Fruit fly (Drosophila melanogaster) whole organism, embryonic: ENCODE measurements around the gene LysRS.

Experiments
- Adf1 ChIP-seq: fragments of 200-800 bp; sonication (Bioruptor generic); IDR thresholded peaks from 2 replicates; pipeline ENCODE4 v1.3.6; 2022; ENCODE audit warnings: missing biosample characterization, missing genetic modification characterization
- Bteb2 ChIP-seq: fragments of 200-800 bp; sonication (Bioruptor generic); optimal IDR thresholded peaks from 2 replicates; lab custom pipeline; 2016; ENCODE audit warnings: missing biosample characterization, missing genetic modification characterization
- CG11504 ChIP-seq: fragments of 200-800 bp; sonication (Bioruptor generic); optimal IDR thresholded peaks from 3 replicates; lab custom pipeline; 2019; ENCODE audit warnings: missing biosample characterization, mild to moderate bottlenecking, missing genetic modification characterization, moderate library complexity
- CG13287 ChIP-seq: fragments of 200-800 bp; sonication (Bioruptor generic); IDR thresholded peaks from 2 replicates; pipeline ENCODE4 v1.3.6; 2022; ENCODE audit warnings: missing biosample characterization, missing genetic modification characterization; ENCODE audit not compliant: partially characterized antibody
- CG14441 ChIP-seq: fragments of 200-800 bp; sonication (Bioruptor generic); IDR thresholded peaks from 2 replicates; pipeline ENCODE4 v1.3.6; 2022; ENCODE audit warnings: missing biosample characterization, missing genetic modification characterization
- CG15011 ChIP-seq: fragments of 200-800 bp; sonication (Bioruptor generic); optimal IDR thresholded peaks from 3 replicates; lab custom pipeline; 2018; ENCODE audit warnings: missing biosample characterization, mild to moderate bottlenecking, missing genetic modification characterization
- CG1602 ChIP-seq: fragments of 200-800 bp; sonication (Bioruptor generic); optimal IDR thresholded peaks from 3 replicates; lab custom pipeline; 2016; ENCODE audit warnings: missing biosample characterization, missing genetic modification characterization
- CG2116 ChIP-seq: fragments of 200-800 bp; sonication (Bioruptor generic); optimal IDR thresholded peaks from 3 replicates; lab custom pipeline; 2018; ENCODE audit warnings: missing biosample characterization, mild to moderate bottlenecking, missing genetic modification characterization
- CG3281 ChIP-seq: fragments of 200-800 bp; sonication (Bioruptor generic); optimal IDR thresholded peaks from 3 replicates; lab custom pipeline; 2017; ENCODE audit warnings: missing biosample characterization, mild to moderate bottlenecking, missing genetic modification characterization
- CG34422 ChIP-seq: fragments of 200-800 bp; sonication (Bioruptor generic); IDR thresholded peaks from 3 replicates; pipeline ENCODE4 v1.3.6; 2022; ENCODE audit warnings: missing biosample characterization, missing genetic modification characterization
- CG9817 ChIP-seq: fragments of 200-800 bp; sonication (Bioruptor generic); optimal IDR thresholded peaks from 2 replicates; lab custom pipeline; 2018; ENCODE audit warnings: missing biosample characterization, mild to moderate bottlenecking, missing genetic modification characterization, moderate library complexity
- CTCF ChIP-seq: fragments of 200-800 bp; sonication (Bioruptor generic); optimal IDR thresholded peaks from 2 replicates; lab custom pipeline; 2017; ENCODE audit warnings: missing biosample characterization, mild to moderate bottlenecking, missing genetic modification characterization, moderate library complexity
- Camta ChIP-seq: fragments of 200-800 bp; sonication (Bioruptor generic); optimal IDR thresholded peaks from 2 replicates; lab custom pipeline; 2016; ENCODE audit warnings: missing biosample characterization, missing genetic modification characterization
- Drgx ChIP-seq: fragments of 200-800 bp; sonication (Bioruptor generic); IDR thresholded peaks from 2 replicates; pipeline ENCODE4 v1.3.6; 2022; ENCODE audit warnings: missing biosample characterization, missing genetic modification characterization
- ERR ChIP-seq: fragments of 200-800 bp; sonication (Bioruptor generic); optimal IDR thresholded peaks from 2 replicates; lab custom pipeline; 2016; ENCODE audit warnings: missing biosample characterization, missing genetic modification characterization
- Eip74EF ChIP-seq, 2 experiments: fragments of 200-800 bp in 1 of 2; fragments of >200 bp in 1 of 2; sonication (Bioruptor generic) in 1 of 2; optimal IDR thresholded peaks; 2 replicates each; lab custom pipeline; 2017 to 2019; ENCODE audit warnings: missing biosample characterization in 2 of 2, missing genetic modification characterization in 2 of 2, mild to moderate bottlenecking in 1 of 2, moderate library complexity in 1 of 2
- HHEX ChIP-seq: fragments of 200-800 bp; sonication (Bioruptor generic); optimal IDR thresholded peaks from 3 replicates; lab custom pipeline; 2017; ENCODE audit warnings: missing biosample characterization, mild to moderate bottlenecking, missing genetic modification characterization, missing genetic modification reagents
- HLHmδ ChIP-seq: fragments of 200-800 bp; sonication (Bioruptor generic); optimal IDR thresholded peaks from 2 replicates; lab custom pipeline; 2018; ENCODE audit warnings: missing biosample characterization, mild to moderate bottlenecking, missing genetic modification characterization, moderate library complexity
- Lpt ChIP-seq: fragments of >200 bp; optimal IDR thresholded peaks from 2 replicates; lab custom pipeline; 2018; ENCODE audit warnings: missing biosample characterization, missing genetic modification characterization
- NfI ChIP-seq: fragments of 200-800 bp; sonication (Bioruptor generic); optimal IDR thresholded peaks from 3 replicates; lab custom pipeline; 2018; ENCODE audit warnings: missing biosample characterization, mild to moderate bottlenecking, missing genetic modification characterization, moderate library complexity
- Opbp ChIP-seq: fragments of 200-800 bp; sonication (Bioruptor generic); IDR thresholded peaks from 3 replicates; pipeline ENCODE4 v1.3.6; 2022; ENCODE audit warnings: missing biosample characterization, missing genetic modification characterization; ENCODE audit not compliant: partially characterized antibody
- Optix ChIP-seq: fragments of 200-800 bp; sonication (Bioruptor generic); IDR thresholded peaks from 3 replicates; pipeline ENCODE4 v1.3.6; 2022; ENCODE audit warnings: missing biosample characterization, missing genetic modification characterization
- Poxn ChIP-seq: fragments of 200-800 bp; sonication (Bioruptor generic); IDR thresholded peaks from 2 replicates; pipeline ENCODE4 v1.3.6; 2022; ENCODE audit warnings: missing biosample characterization, missing genetic modification characterization
- Six4 ChIP-seq: fragments of 200-800 bp; sonication (Bioruptor generic); optimal IDR thresholded peaks from 2 replicates; lab custom pipeline; 2016; ENCODE audit warnings: missing biosample characterization, missing genetic modification characterization
- Taf1 ChIP-seq: fragments of 200-800 bp; sonication (Bioruptor generic); IDR thresholded peaks from 2 replicates; pipeline ENCODE4 v1.3.6; 2022; ENCODE audit warnings: missing biosample characterization, missing genetic modification characterization
- Trl ChIP-seq, 3 experiments: fragments of >200 bp in 2 of 3; fragments of 200-800 bp in 1 of 3; sonication (Bioruptor generic) in 1 of 3; optimal IDR thresholded peaks; 2 replicates in 1 of 3; 3 replicates in 2 of 3; lab custom pipeline; 2016 to 2017; ENCODE audit warnings: missing biosample characterization in 1 of 3, missing genetic modification characterization in 1 of 3
- ab ChIP-seq: fragments of 200-800 bp; sonication (Bioruptor generic); optimal IDR thresholded peaks from 2 replicates; lab custom pipeline; 2016; ENCODE audit warnings: missing biosample characterization, missing genetic modification characterization
- abd-A ChIP-seq: fragments of 200-800 bp; sonication (Bioruptor generic); optimal IDR thresholded peaks from 3 replicates; lab custom pipeline; 2019; ENCODE audit warnings: missing biosample characterization, mild to moderate bottlenecking, missing genetic modification characterization, moderate library complexity
- br ChIP-seq: fragments of >200 bp; optimal IDR thresholded peaks from 2 replicates; lab custom pipeline; 2017
- cg ChIP-seq: fragments of 200-800 bp; sonication (Bioruptor generic); optimal IDR thresholded peaks from 3 replicates; lab custom pipeline; 2019; ENCODE audit warnings: missing biosample characterization, mild to moderate bottlenecking, missing genetic modification characterization, moderate library complexity
- crc ChIP-seq: fragments of 200-800 bp; sonication (Bioruptor generic); optimal IDR thresholded peaks from 2 replicates; lab custom pipeline; 2016; ENCODE audit warnings: missing biosample characterization, missing genetic modification characterization
- croc ChIP-seq: fragments of 200-800 bp; sonication (Bioruptor generic); conservative IDR thresholded peaks from 3 replicates; pipeline ENCODE4 v1.3.6; 2022; ENCODE audit warnings: missing biosample characterization, missing genetic modification characterization
- crol ChIP-seq: fragments of 200-800 bp; sonication (Bioruptor generic); IDR thresholded peaks from 2 replicates; pipeline ENCODE4 v1.3.6; 2022; ENCODE audit warnings: missing biosample characterization, missing genetic modification characterization
- dysf ChIP-seq: fragments of 200-800 bp; sonication (Bioruptor generic); IDR thresholded peaks from 3 replicates; pipeline ENCODE4 v1.3.6; 2022; ENCODE audit warnings: missing biosample characterization, missing genetic modification characterization
- en ChIP-seq: fragments of 200-800 bp; sonication (Bioruptor generic); optimal IDR thresholded peaks from 2 replicates; lab custom pipeline; 2016; ENCODE audit warnings: missing biosample characterization, missing genetic modification characterization
- esg ChIP-seq: fragments of 200-800 bp; sonication (Bioruptor generic); conservative IDR thresholded peaks from 2 replicates; pipeline ENCODE4 v1.3.6; 2022; ENCODE audit warnings: missing biosample characterization, missing genetic modification characterization
- gro ChIP-seq: fragments of 200-800 bp; sonication (Bioruptor generic); optimal IDR thresholded peaks from 2 replicates; lab custom pipeline; 2016; ENCODE audit warnings: missing biosample characterization, missing genetic modification characterization
- gsb ChIP-seq: fragments of 200-800 bp; sonication (Bioruptor generic); IDR thresholded peaks from 2 replicates; pipeline ENCODE4 v1.3.6; 2022; ENCODE audit warnings: missing biosample characterization, missing genetic modification characterization
- hkb ChIP-seq, 2 experiments: fragments of 200-800 bp in 1 of 2; fragments of >200 bp in 1 of 2; sonication (Bioruptor generic) in 1 of 2; IDR thresholded peaks in 1 of 2; optimal IDR thresholded peaks in 1 of 2; 2 replicates each; pipeline versions ENCODE4 v1.3.6 to Lab custom; 2017 to 2022; ENCODE audit warnings: missing biosample characterization in 1 of 2, missing genetic modification characterization in 1 of 2
- inv ChIP-seq: fragments of 200-800 bp; sonication (Bioruptor generic); IDR thresholded peaks from 2 replicates; pipeline ENCODE4 v1.3.6; 2022; ENCODE audit warnings: missing biosample characterization, missing genetic modification characterization; ENCODE audit not compliant: partially characterized antibody
- lab ChIP-seq: fragments of 200-800 bp; sonication (Bioruptor generic); optimal IDR thresholded peaks from 3 replicates; lab custom pipeline; 2017; ENCODE audit warnings: missing biosample characterization, missing genetic modification characterization, mild to moderate bottlenecking, moderate library complexity, missing genetic modification reagents
- mirr ChIP-seq: fragments of 200-800 bp; sonication (Bioruptor generic); optimal IDR thresholded peaks from 3 replicates; lab custom pipeline; 2018; ENCODE audit warnings: missing biosample characterization, mild to moderate bottlenecking, missing genetic modification characterization
- prd ChIP-seq, 3 experiments: fragments of >200 bp in 2 of 3; fragments of 200-800 bp in 1 of 3; sonication (Bioruptor generic) in 1 of 3; optimal IDR thresholded peaks in 2 of 3; IDR thresholded peaks in 1 of 3; 2 replicates in 2 of 3; 3 replicates in 1 of 3; pipeline versions ENCODE4 v1.3.6 to Lab custom; 2017 to 2022; ENCODE audit warnings: missing biosample characterization in 1 of 3, missing genetic modification characterization in 1 of 3
- psq ChIP-seq: fragments of 200-800 bp; sonication (Bioruptor generic); optimal IDR thresholded peaks from 2 replicates; lab custom pipeline; 2017; ENCODE audit warnings: missing biosample characterization, missing genetic modification characterization
- sd ChIP-seq: fragments of 200-800 bp; sonication (Bioruptor generic); optimal IDR thresholded peaks from 3 replicates; lab custom pipeline; 2018; ENCODE audit warnings: missing biosample characterization, mild to moderate bottlenecking, missing genetic modification characterization, moderate library complexity
- seq ChIP-seq: fragments of 200-800 bp; sonication (Bioruptor generic); IDR thresholded peaks from 2 replicates; pipeline ENCODE4 v1.3.6; 2022; ENCODE audit warnings: missing biosample characterization, missing genetic modification characterization
- trem ChIP-seq: fragments of 200-800 bp; optimal IDR thresholded peaks from 3 replicates; lab custom pipeline; 2019; ENCODE audit warnings: missing biosample characterization, mild to moderate bottlenecking, missing genetic modification characterization, moderate library complexity
- unpg ChIP-seq: fragments of 200-800 bp; sonication (Bioruptor generic); optimal IDR thresholded peaks from 3 replicates; lab custom pipeline; 2018; ENCODE audit warnings: missing biosample characterization, mild to moderate bottlenecking, missing genetic modification characterization, moderate library complexity

The LysRS gene

dm6 chrX:9584104-9584947, 24.4 kb downstream of the LysRS start:
- TF ChIP-seq Taf1 (GFP tag; lab: Robert Waterston, UW) (no peak), CG15011 (GFP tag; lab: Kevin White, UChicago) (no peak), sd (peak; percentile 91), ERR (peak; percentile 93), unpg (GFP tag; lab: Kevin White, UChicago) (peak; percentile 15), esg (GFP tag; lab: Robert Waterston, UW) (peak; percentile 35; the same call in 1 of the 2 replicates), HHEX (GFP tag; lab: Kevin White, UChicago) (peak; percentile 39), gro (GFP tag; lab: Kevin White, UChicago) (peak; percentile 50), Opbp (GFP tag; lab: Robert Waterston, UW) (peak; percentile 12; the same call in 1 of the 3 replicates), ab (GFP tag; lab: Kevin White, UChicago) (no peak), psq (GFP tag; lab: Kevin White, UChicago) (no peak), mirr (GFP tag; lab: Kevin White, UChicago) (peak; percentile 85), crc (GFP tag; lab: Kevin White, UChicago) (no peak), abd-A (tag; lab: Kevin White, UChicago) (peak; percentile 91), Camta (GFP tag; lab: Kevin White, UChicago) (no peak), Eip74EF (GFP tag; optimal IDR thresholded peaks at IDR 0.05; lab: Kevin White, UChicago) (no peak), Adf1 (peak; percentile 95), CG11504 (no peak), lab (GFP tag; lab: Kevin White, UChicago) (peak; percentile 44), Optix (GFP tag; lab: Robert Waterston, UW) (no peak), CTCF (no peak), HLHmδ (peak; percentile 1), inv (GFP tag; lab: Robert Waterston, UW) (no peak), CG13287 (GFP tag; lab: Robert Waterston, UW) (peak; percentile 22; the same call in 1 of the 2 replicates), Poxn (GFP tag; lab: Robert Waterston, UW) (no peak), Six4 (GFP tag; lab: Kevin White, UChicago) (no peak), Lpt (GFP tag; lab: Kevin White, UChicago) (no peak), CG3281 (GFP tag; lab: Kevin White, UChicago) (peak; percentile 33), CG2116 (no peak), crol (GFP tag; lab: Robert Waterston, UW) (peak; percentile 99), CG9817 (tag; lab: Kevin White, UChicago) (peak; percentile 44), croc (GFP tag; lab: Robert Waterston, UW) (peak; percentile 22; the same call in 1 of the 3 replicates), CG1602 (GFP tag; lab: Kevin White, UChicago) (peak; percentile 21), seq (0 out of 2 replicates have a peak, but pooled peaks have one; percentile 13), NfI (peak; percentile 54), cg (GFP tag; lab: Kevin White, UChicago) (peak; percentile 83), prd (optimal IDR thresholded peaks at IDR 0.05; lab: Kevin White, UChicago) (no peak), prd (GFP tag; IDR thresholded peaks at IDR 0.05; lab: Robert Waterston, UW) (peak; percentile 35; the same call in 1 of the 3 replicates), Bteb2 (GFP tag; lab: Kevin White, UChicago) (no peak), br (lab: Kevin White, UChicago) (no peak), hkb (optimal IDR thresholded peaks at IDR 0.05; lab: Kevin White, UChicago) (no peak), hkb (GFP tag; IDR thresholded peaks at IDR 0.05; lab: Robert Waterston, UW) (no peak), en (GFP tag; lab: Kevin White, UChicago) (no peak), Drgx (GFP tag; lab: Robert Waterston, UW) (peak; percentile 51), trem (tag; lab: Kevin White, UChicago) (no peak), dysf (GFP tag; lab: Robert Waterston, UW) (peak; percentile 73), gsb (no peak; the same call in 1 of the 2 replicates), CG34422 (GFP tag; lab: Robert Waterston, UW) (no peak; the same call in 2 of the 3 replicates), CG14441 (GFP tag; lab: Robert Waterston, UW) (peak; percentile 53; the same call in 1 of the 2 replicates), Trl (optimal IDR thresholded peaks at IDR 0.05; lab: Kevin White, UChicago) (peak; percentile 69 to 91), Trl (GFP tag; optimal IDR thresholded peaks at IDR 0.05; lab: Kevin White, UChicago) (no peak)
